Worm (Caenorhabditis elegans): ENCODE measurements around the gene otub-3.
A peak's percentile ranks its signal among the peaks of the same experiment; 100 is the strongest.

Gene otub-3

DNA sequence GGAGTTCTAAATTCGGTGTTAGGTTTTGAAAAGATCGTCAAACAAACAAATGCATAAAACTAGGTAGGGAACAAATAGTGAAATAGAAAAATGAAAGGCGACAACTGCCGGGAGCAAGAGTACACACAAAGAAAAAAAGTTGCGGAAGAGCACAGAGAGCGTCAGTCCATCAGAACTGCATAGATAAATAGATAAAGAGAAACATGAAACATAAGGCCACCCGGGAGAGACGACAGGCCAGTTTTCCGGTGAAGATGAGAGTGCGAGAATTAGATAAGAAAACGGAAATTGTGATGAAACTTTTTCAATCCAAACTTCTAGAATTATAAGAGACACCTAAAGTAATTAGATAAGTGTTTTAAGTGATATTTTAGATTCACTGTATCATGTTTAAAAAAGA lies 29.8 kb downstream of the otub-3 start (continued):
- TF ChIP-seq nhr-19 (GFP tag; conservative IDR thresholded peaks at IDR 0.05) (no peak), isw-1 (GFP tag; IDR thresholded peaks at IDR 0.05) (no peak), nhr-20 (tag; optimal IDR thresholded peaks at IDR 0.05) (peak; percentile 24), hlh-4 (tag; optimal IDR thresholded peaks at IDR 0.05) (no peak), hpl-2 (GFP tag; optimal IDR thresholded peaks at IDR 0.05) (no peak), zip-4 (GFP tag; optimal IDR thresholded peaks at IDR 0.05) (no peak), pag-3 (tag; optimal IDR thresholded peaks at IDR 0.05; ENCODE audit: borderline replicate concordance, insufficient read depth) (no peak), C04F5.9 (tag; optimal IDR thresholded peaks at IDR 0.05) (no peak), Y116A8C.19 (tag; optimal IDR thresholded peaks at IDR 0.05; ENCODE audit: borderline replicate concordance) (no peak), ceh-8 (GFP tag; optimal IDR thresholded peaks at IDR 0.05) (no peak), C16A3.4 (tag; optimal IDR thresholded peaks at IDR 0.05) (peak; percentile 1), F16B12.6 (tag; optimal IDR thresholded peaks at IDR 0.05) (no peak), xbp-1 (tag; optimal IDR thresholded peaks at IDR 0.05) (no peak), aha-1 (tag; optimal IDR thresholded peaks at IDR 0.05) (no peak), snu-23 (GFP tag; optimal IDR thresholded peaks at IDR 0.05) (peak; percentile 25), ceh-82 (tag; optimal IDR thresholded peaks at IDR 0.05) (peak in 1 of 3 experiments; percentile 10), fkh-8 (tag; optimal IDR thresholded peaks at IDR 0.05) (no peak), lin-14 (GFP tag; optimal IDR thresholded peaks at IDR 0.05) (peak; percentile 78), nhr-12 (tag; optimal IDR thresholded peaks at IDR 0.05) (no peak), unc-86 (tag; optimal IDR thresholded peaks at IDR 0.05) (no peak), skn-1 (tag; optimal IDR thresholded peaks at IDR 0.05) (no peak), unc-130 (tag; optimal IDR thresholded peaks at IDR 0.05) (peak; percentile 31), C34B4.2 (tag; optimal IDR thresholded peaks at IDR 0.05) (no peak), rnt-1 (tag; optimal IDR thresholded peaks at IDR 0.05) (peak; percentile 33), elt-2 (tag; optimal IDR thresholded peaks at IDR 0.05) (peak; percentile 69), lin-13 (GFP tag; optimal IDR thresholded peaks at IDR 0.05) (no peak), sptf-1 (tag; optimal IDR thresholded peaks at IDR 0.05) (no peak), tlp-1 (tag; optimal IDR thresholded peaks at IDR 0.05) (no peak), nhr-85 (tag) (no peak), ama-1 (optimal IDR thresholded peaks at IDR 0.05) (no peak), nhr-237 (tag; optimal IDR thresholded peaks at IDR 0.05) (no peak), aly-2 (tag; optimal IDR thresholded peaks at IDR 0.05) (no peak), nhr-47 (tag; optimal IDR thresholded peaks at IDR 0.05) (no peak), dsc-1 (tag; optimal IDR thresholded peaks at IDR 0.05) (no peak), egl-13 (tag; optimal IDR thresholded peaks at IDR 0.05) (no peak), lin-15B (tag; optimal IDR thresholded peaks at IDR 0.05) (no peak), fos-1 (tag; optimal IDR thresholded peaks at IDR 0.05) (no peak), zag-1 (tag; optimal IDR thresholded peaks at IDR 0.05) (no peak), jun-1 (tag; optimal IDR thresholded peaks at IDR 0.05) (no peak), hlh-17 (GFP tag; optimal IDR thresholded peaks at IDR 0.05; ENCODE audit: borderline replicate concordance) (no peak), mdl-1 (tag; optimal IDR thresholded peaks at IDR 0.05) (no peak), sox-4 (tag; optimal IDR thresholded peaks at IDR 0.05) (no peak), nhr-90 (tag; optimal IDR thresholded peaks at IDR 0.05; ENCODE audit: poor library complexity) (no peak), ceh-90 (tag; optimal IDR thresholded peaks at IDR 0.05) (no peak), swsn-7 (tag; optimal IDR thresholded peaks at IDR 0.05) (peak; percentile 5), sup-37 (GFP tag; optimal IDR thresholded peaks at IDR 0.05) (no peak), lin-39 (tag; optimal IDR thresholded peaks at IDR 0.05) (no peak), unc-30 (tag; optimal IDR thresholded peaks at IDR 0.05) (no peak), lir-3 (tag; optimal IDR thresholded peaks at IDR 0.05; ENCODE audit: poor library complexity) (no peak), mep-1 (tag; optimal IDR thresholded peaks at IDR 0.05) (no peak), unc-62 (GFP tag; optimal IDR thresholded peaks at IDR 0.05) (no peak), ztf-4 (tag; optimal IDR thresholded peaks at IDR 0.05) (no peak), egl-27 (tag; optimal IDR thresholded peaks at IDR 0.05) (no peak), pax-3 (tag; optimal IDR thresholded peaks at IDR 0.05) (no peak)

All from whole organism, L1 larva.